Worm (Caenorhabditis elegans): ENCODE results near the gene C52B11.5.

- TF ChIP-seq unc-39 (tag; optimal IDR thresholded peaks at IDR 0.05) (no peak), ceh-82 (tag; optimal IDR thresholded peaks at IDR 0.05) (no peak), nfya-1 (tag; optimal IDR thresholded peaks at IDR 0.05; ENCODE audit: insufficient read depth) (no peak), mml-1 (tag; optimal IDR thresholded peaks at IDR 0.05) (no peak), nhr-76 (tag; optimal IDR thresholded peaks at IDR 0.05) (no peak), nhr-11 (tag; optimal IDR thresholded peaks at IDR 0.05) (no peak)
These were observed 36.9 kb downstream of the C52B11.5 start for ce11 chrX:1309446-1309845.

Measured in whole organism, L3 larva.